Fruit fly (Drosophila melanogaster) whole organism, larva: ENCODE data around the gene dia.
A peak's percentile ranks its signal among the peaks of the same experiment; 100 is the strongest.

Experiments used
- noc ChIP-seq: fragments of 200-800 bp; sonication (Bioruptor generic); optimal IDR thresholded peaks from 3 replicates; lab custom pipeline; 2019; ENCODE audit warnings: missing biosample characterization, mild to moderate bottlenecking, missing genetic modification characterization, moderate library complexity

Gene dia

dm6 chr2L:20787271-20787791 lies 29.4 kb downstream of the dia start, which contains the start of gene Pomp:
TSS of gene Pomp (plus strand) at chr2L:20787656.
- peak; percentile 37 for TF ChIP-seq noc (tag; lab: Kevin White, UChicago)

dm6 chr2L:20788050-20788449 lies 30.1 kb downstream of the dia start:
- TF ChIP-seq noc (tag; lab: Kevin White, UChicago), result no peak

DNA sequence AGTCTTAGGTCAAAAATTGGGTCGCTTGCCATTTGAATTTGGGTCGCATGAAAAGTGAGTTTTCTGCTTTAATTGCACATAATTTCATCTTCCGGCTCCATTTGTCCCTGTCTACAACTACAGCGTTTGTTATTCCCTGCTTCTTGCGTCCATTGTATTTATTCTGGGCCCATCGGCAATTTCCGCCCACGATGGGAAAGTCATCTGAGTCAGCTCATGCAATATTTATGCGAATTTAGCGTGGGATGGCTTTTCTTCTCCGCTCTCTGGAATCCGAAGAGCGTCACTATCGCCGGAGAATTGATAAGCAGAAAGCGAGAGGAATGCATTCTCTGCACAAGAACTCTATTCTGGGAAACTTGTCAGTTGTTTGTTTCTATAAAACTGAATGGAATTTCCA lies 34.6 kb downstream of the dia start:
- TF ChIP-seq noc (tag; lab: Kevin White, UChicago), result no peak

DNA sequence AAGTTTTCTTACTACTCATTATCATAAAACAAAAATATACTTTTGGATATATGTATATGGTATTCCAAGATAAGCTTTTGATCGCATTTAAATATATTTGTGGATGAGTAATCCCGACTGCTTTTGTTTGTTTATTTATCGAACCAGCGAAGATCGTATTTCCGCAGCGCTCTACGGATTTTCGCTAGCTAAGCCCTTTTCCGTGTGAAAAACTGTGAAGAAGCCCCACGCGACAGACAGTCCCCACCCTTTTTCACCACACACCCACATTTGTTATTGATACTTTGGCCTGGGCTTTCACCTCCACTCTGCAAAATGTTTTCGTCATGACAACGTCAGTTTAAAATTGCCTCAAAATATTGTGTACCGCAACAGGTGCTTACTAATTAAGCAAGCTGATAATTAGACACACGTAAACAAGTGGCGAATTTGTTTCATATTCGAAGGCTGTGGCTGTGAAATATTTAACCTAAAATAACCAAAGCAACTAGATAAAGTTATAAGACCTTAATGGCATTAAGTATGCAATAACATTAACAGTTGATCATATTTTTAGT lies 35.1 kb downstream of the dia start:
- no peak for TF ChIP-seq noc (tag; lab: Kevin White, UChicago)

DNA sequence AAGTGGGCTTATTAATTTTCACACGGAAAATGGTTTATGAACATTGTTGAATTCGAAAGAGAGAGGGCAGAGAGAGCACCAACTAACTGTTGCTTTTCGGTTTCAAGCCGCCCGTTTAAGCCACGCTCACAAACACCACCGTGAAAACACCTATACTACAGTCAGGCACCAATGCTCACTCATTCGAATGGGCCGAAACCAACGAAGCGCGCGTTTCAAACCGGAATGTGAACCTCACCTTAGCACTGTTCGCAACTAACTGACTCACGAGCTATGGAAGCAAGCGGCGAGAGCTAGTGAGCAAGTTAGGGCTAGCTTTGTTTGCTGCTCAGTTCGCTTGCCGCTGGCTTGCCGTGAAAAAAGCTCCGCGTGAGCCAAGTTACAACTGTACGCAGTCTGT lies 35.9 kb downstream of the dia start:
- TF ChIP-seq noc (tag; lab: Kevin White, UChicago), result no peak

DNA sequence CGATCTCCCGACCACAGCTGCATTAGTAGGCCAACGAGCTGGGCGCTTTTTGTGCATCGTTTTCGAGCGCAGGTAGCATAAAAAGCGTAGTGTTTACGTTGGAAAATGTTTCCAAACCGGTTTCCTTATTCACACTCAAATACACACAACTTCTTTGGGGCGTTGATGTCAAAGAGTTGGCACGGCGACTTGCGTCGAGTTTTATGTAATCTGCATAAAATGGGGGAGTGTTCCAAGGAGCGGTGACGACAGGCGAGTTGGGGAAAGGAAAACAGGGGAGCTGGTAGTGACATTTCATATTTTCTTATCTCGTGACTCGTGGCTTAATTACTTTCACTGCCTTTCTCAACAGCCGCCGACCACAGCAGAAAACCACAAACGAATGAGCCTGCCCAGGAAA lies 36.7 kb downstream of the dia start:
- no peak for TF ChIP-seq noc (tag; lab: Kevin White, UChicago)

- TF ChIP-seq noc (tag; lab: Kevin White, UChicago), result no peak
Measured at dm6 chr2L:20795774-20796173, 37.8 kb downstream of the dia start.

DNA sequence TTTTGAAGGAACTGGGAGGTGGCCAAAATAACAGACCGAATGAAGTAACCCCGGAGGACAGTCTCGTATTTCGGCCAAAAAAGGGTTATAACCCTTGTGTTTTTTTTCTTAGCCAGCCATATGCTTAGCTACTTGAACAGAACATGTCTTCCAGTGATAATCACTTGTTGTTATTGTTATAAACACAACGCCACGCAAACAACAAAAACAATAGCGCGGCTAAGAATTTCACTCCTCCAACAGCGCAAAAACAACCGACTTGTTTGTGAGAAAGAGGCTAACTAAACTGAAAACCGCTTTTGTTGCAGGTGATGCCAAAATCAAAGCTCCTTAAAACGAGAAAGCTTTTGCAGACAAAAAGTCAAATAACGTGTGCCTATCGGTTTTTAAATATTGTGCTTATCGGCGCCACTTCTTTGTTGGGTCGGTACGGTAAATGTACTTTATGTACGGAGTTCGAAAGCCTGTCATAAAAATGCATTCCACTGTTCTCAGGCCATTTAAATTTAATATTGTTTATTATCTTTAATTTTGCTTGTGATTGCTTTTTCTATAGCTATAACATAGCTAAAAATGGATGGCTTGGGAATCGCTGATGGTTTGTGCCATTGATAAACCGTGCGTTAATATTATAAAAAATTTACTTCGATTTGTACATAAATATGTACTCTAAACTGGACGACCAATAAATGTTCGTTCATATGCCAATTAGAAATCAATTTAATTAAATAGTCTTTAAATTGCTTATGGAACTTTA lies 39.0 kb downstream of the dia start, which contains the start of gene vari:
Gene vari (minus strand): TSS at position 285 of the 757 bp plus-strand sequence.
- TF ChIP-seq noc (tag; lab: Kevin White, UChicago), result no peak

DNA sequence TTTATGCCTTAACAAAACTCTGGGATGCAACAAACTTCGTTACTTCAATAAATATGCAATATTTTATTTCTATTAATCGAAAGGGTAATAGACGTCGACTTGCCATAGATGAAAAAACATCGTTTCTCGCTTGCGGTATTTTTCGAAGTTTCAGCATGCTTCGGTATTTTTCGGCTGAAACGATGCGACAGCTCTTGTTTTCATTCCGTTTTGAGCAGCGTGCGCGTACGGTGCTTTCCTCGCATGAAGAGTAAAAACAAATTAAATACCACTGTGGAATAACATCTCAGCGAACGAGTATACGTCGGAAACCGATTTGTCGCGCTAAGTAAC lies 39.5 kb downstream of the dia start, which contains the start of gene CG9328:
Gene CG9328 (plus strand): TSS at position 201 of the 333 bp plus-strand sequence.
- no peak for TF ChIP-seq noc (tag; lab: Kevin White, UChicago)

- no peak for TF ChIP-seq noc (tag; lab: Kevin White, UChicago)
Measured at dm6 chr2L:20798351-20798777, 40.4 kb downstream of the dia start.

dm6 chr2L:20799991-20800897 lies 42.3 kb downstream of the dia start:
- peak; percentile 69 for TF ChIP-seq noc (tag; lab: Kevin White, UChicago)

dm6 chr2L:20801801-20802200 lies 43.9 kb downstream of the dia start:
- no peak for TF ChIP-seq noc (tag; lab: Kevin White, UChicago)

dm6 chr2L:20802204-20802603 lies 44.3 kb downstream of the dia start:
- no peak for TF ChIP-seq noc (tag; lab: Kevin White, UChicago)

DNA sequence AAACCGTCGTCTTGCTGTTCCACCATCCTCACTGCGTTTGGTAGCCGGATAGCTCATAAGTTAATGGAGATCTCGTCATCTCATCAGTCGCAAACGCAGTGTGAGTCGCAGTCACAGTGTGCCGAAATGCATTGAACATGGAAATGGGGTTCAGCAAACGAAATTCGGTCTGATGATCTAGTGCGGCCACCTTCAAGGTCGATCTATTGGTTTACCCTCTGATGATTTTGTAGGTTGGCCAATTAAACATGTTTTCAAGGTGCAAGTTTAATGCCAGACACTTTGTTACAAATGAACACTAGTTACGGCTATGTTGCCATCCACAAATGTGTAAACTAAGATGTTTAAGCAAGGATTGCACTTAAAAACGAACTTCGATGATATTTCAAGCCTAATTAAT lies 44.9 kb downstream of the dia start:
- TF ChIP-seq noc (tag; lab: Kevin White, UChicago), result no peak

DNA sequence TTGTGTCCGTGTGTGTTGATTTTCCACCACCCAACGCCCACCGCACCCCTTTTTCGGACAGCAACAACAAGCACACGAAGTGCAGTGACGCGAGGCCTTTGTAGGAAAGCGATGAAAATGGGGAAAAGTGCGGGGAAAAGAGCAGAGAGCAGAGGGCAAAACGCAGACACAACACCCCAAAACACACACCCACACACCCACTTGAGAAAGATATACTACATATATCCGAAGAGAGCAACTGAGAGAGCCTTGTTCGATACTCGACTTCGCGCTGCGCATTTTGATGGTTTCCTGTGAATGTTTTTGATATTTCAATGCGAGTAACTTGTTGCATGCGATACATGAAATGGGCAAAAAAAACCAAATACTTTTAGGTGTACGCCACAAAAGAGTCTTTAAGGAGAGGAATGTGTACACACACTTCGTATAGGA lies 45.8 kb downstream of the dia start:
- TF ChIP-seq noc (tag; lab: Kevin White, UChicago), result no peak
